Worm (Caenorhabditis elegans): Measurements from ENCODE around the gene crh-2.

The crh-2 gene

ce11 chrII:5182451-5182850 lies 4.9 kb downstream of the crh-2 start:
- TF ChIP-seq cog-1 (tag; optimal IDR thresholded peaks at IDR 0.05) (no peak), ztf-29 (GFP tag; IDR thresholded peaks at IDR 0.05) (no peak), flt-1 (GFP tag; IDR thresholded peaks at IDR 0.05) (no peak; the same call in 1 of the 2 replicates), med-1 (GFP tag; optimal IDR thresholded peaks at IDR 0.05; ENCODE audit: insufficient read depth) (no peak), ztf-23 (GFP tag; IDR thresholded peaks at IDR 0.05) (no peak), tab-1 (GFP tag; IDR thresholded peaks at IDR 0.05) (no peak), T22C8.4 (GFP tag; IDR thresholded peaks at IDR 0.05) (no peak), klf-2 (GFP tag; conservative IDR thresholded peaks at IDR 0.05) (no peak), ref-1 (GFP tag; conservative IDR thresholded peaks at IDR 0.05) (no peak)

ce11 chrII:5181497-5181896 lies 5.9 kb downstream of the crh-2 start:
- peak; percentile 10 for TF ChIP-seq med-1 (GFP tag; optimal IDR thresholded peaks at IDR 0.05; ENCODE audit: insufficient read depth)
- no peak for TF ChIP-seq ztf-29 (GFP tag; IDR thresholded peaks at IDR 0.05)
- TF ChIP-seq flt-1 (GFP tag; IDR thresholded peaks at IDR 0.05) = peak; percentile 68; the same call in 1 of the 2 replicates
- peak; percentile 53 for TF ChIP-seq cog-1 (tag; optimal IDR thresholded peaks at IDR 0.05)

DNA sequence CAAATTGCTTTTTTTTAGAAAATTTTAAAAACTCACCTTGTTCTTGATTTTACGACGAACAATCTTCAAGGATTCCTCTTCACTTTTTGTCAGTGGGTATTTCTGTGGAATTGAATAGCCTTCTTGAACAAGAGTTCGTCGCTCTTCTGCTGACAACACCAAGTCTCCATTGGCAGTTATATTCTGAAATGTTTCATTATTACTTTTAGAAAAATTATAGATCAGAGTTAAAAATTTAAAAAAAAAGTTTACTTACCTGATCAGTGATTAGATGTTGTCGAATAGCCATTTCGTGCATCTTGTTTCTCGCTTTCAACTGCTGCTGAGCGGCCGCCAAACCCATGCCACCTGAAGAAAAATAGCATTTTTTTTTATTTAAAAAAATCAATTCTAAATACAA lies 7.1 kb downstream of the crh-2 start:
- TF ChIP-seq klf-2 (GFP tag; conservative IDR thresholded peaks at IDR 0.05) = no peak
- TF ChIP-seq cog-1 (tag; optimal IDR thresholded peaks at IDR 0.05) = no peak

- TF ChIP-seq klf-2 (GFP tag; conservative IDR thresholded peaks at IDR 0.05) (no peak), flt-1 (GFP tag; IDR thresholded peaks at IDR 0.05) (no peak), tab-1 (GFP tag; IDR thresholded peaks at IDR 0.05) (no peak), ref-1 (GFP tag; conservative IDR thresholded peaks at IDR 0.05) (no peak), ztf-29 (GFP tag; IDR thresholded peaks at IDR 0.05) (no peak), cog-1 (tag; optimal IDR thresholded peaks at IDR 0.05) (no peak)
Observed at ce11 chrII:5178609-5179008, 8.8 kb downstream of the crh-2 start.

ce11 chrII:5177902-5178301 lies 9.5 kb downstream of the crh-2 start, which contains the start of gene C27D6.12:
Gene C27D6.12, minus strand, starts transcription at chrII:5178002.
- TF ChIP-seq ref-1 (GFP tag; conservative IDR thresholded peaks at IDR 0.05) = no peak
- no peak for TF ChIP-seq T22C8.4 (GFP tag; IDR thresholded peaks at IDR 0.05)
- no peak for TF ChIP-seq tab-1 (GFP tag; IDR thresholded peaks at IDR 0.05)
- TF ChIP-seq klf-2 (GFP tag; conservative IDR thresholded peaks at IDR 0.05) = no peak
- no peak for TF ChIP-seq flt-1 (GFP tag; IDR thresholded peaks at IDR 0.05)
- TF ChIP-seq ztf-29 (GFP tag; IDR thresholded peaks at IDR 0.05) = no peak
- TF ChIP-seq cog-1 (tag; optimal IDR thresholded peaks at IDR 0.05) = no peak
- no peak for TF ChIP-seq ztf-23 (GFP tag; IDR thresholded peaks at IDR 0.05)
- no peak for TF ChIP-seq med-1 (GFP tag; optimal IDR thresholded peaks at IDR 0.05; ENCODE audit: insufficient read depth)

DNA sequence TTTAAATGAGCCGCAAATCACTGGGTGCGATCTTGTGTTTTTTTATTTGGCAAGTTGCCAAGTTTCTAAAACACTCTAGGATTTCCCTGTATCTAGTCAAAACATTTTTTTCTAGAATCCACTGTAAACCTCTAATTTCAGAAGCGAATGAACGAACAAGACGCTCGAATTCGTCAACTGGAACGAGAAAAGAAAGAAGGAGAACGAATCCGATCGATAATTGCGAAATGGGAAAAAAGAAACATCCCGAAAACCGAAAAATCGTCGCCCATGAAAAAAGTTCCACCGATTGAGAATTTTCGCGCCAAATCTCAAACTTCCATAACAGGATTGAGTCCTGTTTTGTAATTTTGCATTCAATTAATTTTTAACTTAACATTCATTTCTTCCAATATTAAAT lies 10.4 kb downstream of the crh-2 start:
- TF ChIP-seq med-1 (GFP tag; optimal IDR thresholded peaks at IDR 0.05; ENCODE audit: insufficient read depth) (no peak), T22C8.4 (GFP tag; IDR thresholded peaks at IDR 0.05) (no peak), klf-2 (GFP tag; conservative IDR thresholded peaks at IDR 0.05) (no peak), ztf-23 (GFP tag; IDR thresholded peaks at IDR 0.05) (no peak), ref-1 (GFP tag; conservative IDR thresholded peaks at IDR 0.05) (no peak), ztf-29 (GFP tag; IDR thresholded peaks at IDR 0.05) (no peak), cog-1 (tag; optimal IDR thresholded peaks at IDR 0.05) (no peak)

- TF ChIP-seq T22C8.4 (GFP tag; IDR thresholded peaks at IDR 0.05) (no peak), flt-1 (GFP tag; IDR thresholded peaks at IDR 0.05) (no peak), ref-1 (GFP tag; conservative IDR thresholded peaks at IDR 0.05) (no peak), klf-2 (GFP tag; conservative IDR thresholded peaks at IDR 0.05) (no peak), tab-1 (GFP tag; IDR thresholded peaks at IDR 0.05) (no peak), ztf-23 (GFP tag; IDR thresholded peaks at IDR 0.05) (no peak), cog-1 (tag; optimal IDR thresholded peaks at IDR 0.05) (no peak), ztf-29 (GFP tag; IDR thresholded peaks at IDR 0.05) (no peak), med-1 (GFP tag; optimal IDR thresholded peaks at IDR 0.05; ENCODE audit: insufficient read depth) (no peak)
Observed at ce11 chrII:5174370-5174769, 13.0 kb downstream of the crh-2 start, which contains the start of gene C27D6.3. Gene C27D6.3, minus strand, starts transcription at chrII:5174470.

DNA sequence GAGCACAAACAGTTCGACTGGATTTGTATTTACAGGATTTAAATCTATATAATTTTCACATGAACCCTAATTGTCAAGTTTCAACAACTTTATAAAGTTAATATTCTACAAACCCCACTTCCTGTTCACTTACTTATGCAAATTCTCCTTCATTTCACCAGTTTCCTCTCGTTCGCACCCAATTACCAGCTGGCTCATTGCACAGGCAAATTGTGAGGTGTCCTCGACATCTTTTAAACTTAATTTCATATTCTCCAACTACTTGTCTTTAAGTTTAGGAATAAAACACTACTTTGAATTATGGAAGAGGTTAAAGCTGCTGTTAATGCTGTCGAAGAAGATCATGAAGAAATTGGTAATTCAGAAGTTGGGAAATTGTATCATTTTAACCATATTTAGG lies 14.9 kb downstream of the crh-2 start, which contains the start of gene C27D6.1:
TSS of gene C27D6.1 (plus strand) at position 301 of the 400 bp plus-strand sequence.
- TF ChIP-seq ztf-23 (GFP tag; IDR thresholded peaks at IDR 0.05) = no peak
- TF ChIP-seq T22C8.4 (GFP tag; IDR thresholded peaks at IDR 0.05) = no peak
- no peak for TF ChIP-seq ztf-29 (GFP tag; IDR thresholded peaks at IDR 0.05)
- no peak for TF ChIP-seq tab-1 (GFP tag; IDR thresholded peaks at IDR 0.05)
- TF ChIP-seq med-1 (GFP tag; optimal IDR thresholded peaks at IDR 0.05; ENCODE audit: insufficient read depth) = no peak
- no peak for TF ChIP-seq ref-1 (GFP tag; conservative IDR thresholded peaks at IDR 0.05)

DNA sequence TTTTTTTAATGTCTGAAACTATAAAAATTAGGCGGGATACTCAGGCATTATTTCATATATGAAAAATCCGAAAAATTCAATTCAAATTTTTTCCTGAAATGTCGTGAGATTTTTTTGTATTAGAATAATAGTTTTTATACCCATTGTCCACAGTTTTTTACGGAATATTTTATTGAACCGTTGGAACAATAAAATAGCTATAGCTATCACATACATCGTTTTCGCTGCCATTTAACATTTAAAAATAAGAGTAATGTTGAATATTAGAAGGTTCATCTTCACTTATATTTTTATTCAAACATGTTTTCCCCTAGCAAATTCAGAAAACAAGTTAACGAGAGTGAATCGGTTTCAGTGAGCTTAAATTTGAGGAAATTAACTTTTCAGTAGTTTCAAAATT lies 15.8 kb downstream of the crh-2 start, which contains the start of gene C27D6.15:
TSS of gene C27D6.15 (plus strand) at position 301 of the 400 bp plus-strand sequence.
- TF ChIP-seq cog-1 (tag; optimal IDR thresholded peaks at IDR 0.05) = no peak

- TF ChIP-seq flt-1 (GFP tag; IDR thresholded peaks at IDR 0.05) = no peak
- no peak for TF ChIP-seq cog-1 (tag; optimal IDR thresholded peaks at IDR 0.05)
- no peak for TF ChIP-seq ztf-23 (GFP tag; IDR thresholded peaks at IDR 0.05)
- no peak for TF ChIP-seq tab-1 (GFP tag; IDR thresholded peaks at IDR 0.05)
- TF ChIP-seq ref-1 (GFP tag; conservative IDR thresholded peaks at IDR 0.05) = no peak
- TF ChIP-seq klf-2 (GFP tag; conservative IDR thresholded peaks at IDR 0.05) = no peak
Observed at ce11 chrII:5170932-5171331, 16.4 kb downstream of the crh-2 start, which contains the start of gene srb-1. Gene srb-1, minus strand, starts transcription at chrII:5171032.

ce11 chrII:5166738-5167137 lies 20.6 kb downstream of the crh-2 start, which contains the start of gene srb-3:
Gene srb-3, minus strand, starts transcription at chrII:5166838.
- TF ChIP-seq cog-1 (tag; optimal IDR thresholded peaks at IDR 0.05) (no peak), tab-1 (GFP tag; IDR thresholded peaks at IDR 0.05) (no peak), ztf-29 (GFP tag; IDR thresholded peaks at IDR 0.05) (no peak), klf-2 (GFP tag; conservative IDR thresholded peaks at IDR 0.05) (no peak), ztf-23 (GFP tag; IDR thresholded peaks at IDR 0.05) (no peak), T22C8.4 (GFP tag; IDR thresholded peaks at IDR 0.05) (no peak), flt-1 (GFP tag; IDR thresholded peaks at IDR 0.05) (no peak), med-1 (GFP tag; optimal IDR thresholded peaks at IDR 0.05; ENCODE audit: insufficient read depth) (no peak), ref-1 (GFP tag; conservative IDR thresholded peaks at IDR 0.05) (no peak)

Measured in whole organism, midembryonic.